Worm (Caenorhabditis elegans) whole organism, L3 larva: ENCODE results near the gene sto-4.
A peak's percentile ranks its signal among the peaks of the same experiment; 100 is the strongest.

Experiments used
- ZK546.5 ChIP-seq: sonication (generic microtip); optimal IDR thresholded peaks from 2 replicates; lab custom pipeline; 2017; ENCODE audit warnings: missing biosample characterization, missing genetic modification characterization
- aly-2 ChIP-seq: fragments of 150-350 bp; optimal IDR thresholded peaks from 2 replicates; lab custom pipeline; 2014; ENCODE audit warnings: missing biosample characterization, missing genetic modification characterization
- ceh-28 ChIP-seq: fragments of 150-350 bp; optimal IDR thresholded peaks from 2 replicates; lab custom pipeline; 2014; ENCODE audit warnings: missing biosample characterization, missing genetic modification reagents, missing genetic modification characterization
- ceh-82 ChIP-seq: fragments of 150-350 bp; optimal IDR thresholded peaks from 2 replicates; lab custom pipeline; 2014; ENCODE audit warnings: missing biosample characterization, missing genetic modification characterization
- ceh-9 ChIP-seq: sonication (generic microtip); optimal IDR thresholded peaks from 2 replicates; lab custom pipeline; 2018; ENCODE audit warnings: missing biosample characterization, missing genetic modification characterization
- daf-12 ChIP-seq: fragments of 150-350 bp; optimal IDR thresholded peaks from 2 replicates; lab custom pipeline; 2014; ENCODE audit warnings: missing biosample characterization, missing genetic modification reagents, missing genetic modification characterization
- egl-27 ChIP-seq: sonication (generic microtip); optimal IDR thresholded peaks from 4 replicates; lab custom pipeline; 2017; ENCODE audit warnings: missing biosample characterization, missing genetic modification reagents, missing genetic modification characterization
- egl-5 ChIP-seq: fragments of 150-350 bp; optimal IDR thresholded peaks from 2 replicates; lab custom pipeline; 2017; ENCODE audit warnings: missing biosample characterization, missing genetic modification reagents, missing genetic modification characterization, inconsistent platforms
- elt-2 ChIP-seq: sonication (generic microtip); optimal IDR thresholded peaks from 2 replicates; lab custom pipeline; 2016; ENCODE audit warnings: missing genetic modification reagents, mild to moderate bottlenecking, missing genetic modification characterization, missing compliant biosample characterization
- elt-3 ChIP-seq, 3 experiments: fragments of 150-350 bp in 1 of 3; sonication (generic microtip) in 2 of 3; optimal IDR thresholded peaks; 2 replicates in 2 of 3; 4 replicates in 1 of 3; lab custom pipeline; 2014 to 2017; ENCODE audit warnings: missing biosample characterization in 3 of 3, missing genetic modification characterization in 3 of 3
- fos-1 ChIP-seq: fragments of 150-350 bp; optimal IDR thresholded peaks from 2 replicates; lab custom pipeline; 2014; ENCODE audit warnings: missing biosample characterization, missing genetic modification characterization
- hmg-11 ChIP-seq: sonication (generic microtip); optimal IDR thresholded peaks from 2 replicates; lab custom pipeline; 2016; ENCODE audit warnings: missing genetic modification characterization, missing compliant biosample characterization
- lin-15B ChIP-seq: fragments of 150-350 bp; optimal IDR thresholded peaks from 2 replicates; lab custom pipeline; 2014; ENCODE audit warnings: missing biosample characterization, missing genetic modification characterization
- lsy-12 ChIP-seq: sonication (generic microtip); optimal IDR thresholded peaks from 2 replicates; lab custom pipeline; 2016; ENCODE audit warnings: mild to moderate bottlenecking, missing genetic modification characterization, missing compliant biosample characterization
- mml-1 ChIP-seq: fragments of 150-350 bp; sonication (generic microtip); optimal IDR thresholded peaks from 3 replicates; lab custom pipeline; 2014; ENCODE audit warnings: missing biosample characterization, missing genetic modification characterization
- nhr-11 ChIP-seq: fragments of 150-350 bp; optimal IDR thresholded peaks from 2 replicates; lab custom pipeline; 2014; ENCODE audit warnings: missing biosample characterization, missing genetic modification characterization
- nhr-23 ChIP-seq: fragments of 150-350 bp; optimal IDR thresholded peaks from 2 replicates; lab custom pipeline; 2014; ENCODE audit warnings: missing biosample characterization, missing genetic modification reagents, missing genetic modification characterization
- nhr-237 ChIP-seq: fragments of 150-350 bp; optimal IDR thresholded peaks from 2 replicates; lab custom pipeline; 2014; ENCODE audit warnings: missing biosample characterization, missing genetic modification characterization
- nhr-25 ChIP-seq: sonication (generic microtip); optimal IDR thresholded peaks from 2 replicates; lab custom pipeline; 2017; ENCODE audit warnings: missing biosample characterization, missing genetic modification characterization
- nhr-43 ChIP-seq: sonication (generic microtip); optimal IDR thresholded peaks from 2 replicates; lab custom pipeline; 2016; ENCODE audit warnings: mild to moderate bottlenecking, missing genetic modification characterization, missing compliant biosample characterization; ENCODE audit not compliant: poor library complexity, severe bottlenecking
- nhr-67 ChIP-seq: fragments of 150-350 bp; optimal IDR thresholded peaks from 2 replicates; lab custom pipeline; 2014; ENCODE audit warnings: missing biosample characterization, missing genetic modification characterization
- nhr-76 ChIP-seq: fragments of 150-350 bp; sonication (generic microtip); optimal IDR thresholded peaks from 5 replicates; lab custom pipeline; 2014; ENCODE audit warnings: missing biosample characterization, missing genetic modification characterization
- pha-4 ChIP-seq: fragments of 150-350 bp; optimal IDR thresholded peaks from 2 replicates; lab custom pipeline; 2014; ENCODE audit warnings: missing biosample characterization, missing genetic modification reagents, missing genetic modification characterization
- sea-2 ChIP-seq: fragments of 150-350 bp; sonication (generic microtip); optimal IDR thresholded peaks from 4 replicates; lab custom pipeline; 2014; ENCODE audit warnings: missing biosample characterization, missing genetic modification reagents, missing genetic modification characterization
- skn-1 ChIP-seq: fragments of 150-350 bp; optimal IDR thresholded peaks from 2 replicates; lab custom pipeline; 2014; ENCODE audit warnings: missing biosample characterization, missing genetic modification characterization
- snpc-4 ChIP-seq: fragments of 150-350 bp; optimal IDR thresholded peaks from 2 replicates; lab custom pipeline; 2014; ENCODE audit warnings: missing biosample characterization, missing genetic modification characterization
- tbx-2 ChIP-seq: sonication (generic microtip); optimal IDR thresholded peaks from 2 replicates; lab custom pipeline; 2016; ENCODE audit warnings: mild to moderate bottlenecking, missing genetic modification characterization, missing compliant biosample characterization
- ztf-11 ChIP-seq: fragments of 150-350 bp; optimal IDR thresholded peaks from 2 replicates; lab custom pipeline; 2014; ENCODE audit warnings: missing biosample characterization, missing genetic modification characterization
- ztf-4 ChIP-seq: fragments of 150-350 bp; optimal IDR thresholded peaks from 2 replicates; lab custom pipeline; 2014; ENCODE audit warnings: missing biosample characterization, missing genetic modification characterization

The sto-4 gene

DNA sequence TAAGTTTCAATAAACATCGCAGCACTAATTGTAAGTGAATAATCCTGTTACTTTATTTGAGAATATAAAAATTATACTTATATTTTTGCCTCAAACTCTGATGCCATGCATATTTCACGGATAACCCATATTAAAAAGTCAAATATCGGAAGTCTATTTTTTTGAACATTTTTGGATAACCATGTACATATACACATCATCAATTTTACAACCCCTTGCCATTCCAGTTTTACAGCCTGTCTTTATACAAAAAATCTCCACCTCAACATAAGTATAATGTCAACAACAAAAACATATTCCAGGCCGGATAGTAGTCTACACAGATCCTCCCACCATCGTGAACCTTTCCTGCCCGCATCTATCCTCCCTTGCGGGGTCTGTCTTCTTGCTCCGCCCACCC is 40.3 kb downstream of the sto-4 start, which contains the start of gene hnd-1:
Gene hnd-1, plus strand, starts transcription at position 301 of the 400 bp plus-strand sequence.
- TF ChIP-seq mml-1 (tag; lab: Kevin White, UChicago): no peak
- no peak for TF ChIP-seq nhr-237 (tag; lab: Kevin White, UChicago)
- no peak for TF ChIP-seq lsy-12 (tag; lab: Kevin White, UChicago)
- TF ChIP-seq ceh-9 (tag; lab: Kevin White, UChicago): no peak
- no peak for TF ChIP-seq ztf-11

- TF ChIP-seq nhr-11 (tag; lab: Kevin White, UChicago): no peak
- TF ChIP-seq, all 47 proteins: peak for 0
Measured at ce11 chrX:11687836-11688319, 44.0 kb downstream of the sto-4 start, which contains the start of gene C44C10.7. TSS of gene C44C10.7 (minus strand) at chrX:11688269.

- TF ChIP-seq lsy-12 (tag; lab: Kevin White, UChicago): no peak
- TF ChIP-seq, all 47 proteins: peak for 0
Measured at ce11 chrX:11690014-11690591, 46.2 kb downstream of the sto-4 start, which contains the start of the genes C44C10.10 and C44C10.5. TSS of gene C44C10.10 (plus strand) at chrX:11690314. TSS of gene C44C10.5 (plus strand) at chrX:11690541.

- no peak for TF ChIP-seq nhr-67 (tag; lab: Kevin White, UChicago)
- TF ChIP-seq lin-15B (tag; lab: Kevin White, UChicago): peak; percentile 41
- no peak for TF ChIP-seq elt-3 (tag; optimal IDR thresholded peaks at IDR 0.05; lab: Kevin White, UChicago)
- TF ChIP-seq egl-27 (tag; lab: Kevin White, UChicago): no peak
- no peak for TF ChIP-seq daf-12 (tag; lab: Kevin White, UChicago)
- TF ChIP-seq tbx-2: no peak
- no peak for TF ChIP-seq ceh-28 (tag; lab: Kevin White, UChicago)
- no peak for TF ChIP-seq ZK546.5 (tag; lab: Kevin White, UChicago)
- peak; percentile 57 for TF ChIP-seq snpc-4 (tag; lab: Kevin White, UChicago)
- TF ChIP-seq nhr-25: peak; percentile 31
- TF ChIP-seq nhr-43 (tag; lab: Kevin White, UChicago): peak; percentile 8
- peak; percentile 78 for TF ChIP-seq pha-4 (tag; lab: Kevin White, UChicago)
- peak; percentile 54 for TF ChIP-seq egl-5 (tag; lab: Kevin White, UChicago)
- TF ChIP-seq fos-1 (tag; lab: Kevin White, UChicago): no peak
- no peak for TF ChIP-seq ztf-11
- no peak for TF ChIP-seq ztf-4 (tag; lab: Kevin White, UChicago)
- TF ChIP-seq elt-2 (tag; lab: Kevin White, UChicago): peak; percentile 28
Measured at ce11 chrX:11693092-11693491, 49.2 kb downstream of the sto-4 start, which contains the start of gene smcl-1. TSS of gene smcl-1 (plus strand) at chrX:11693464.

ce11 chrX:11696696-11697095 is 52.8 kb downstream of the sto-4 start, which contains the start of gene C44C10.12:
TSS of gene C44C10.12 (plus strand) at chrX:11696996.
- TF ChIP-seq ceh-82 (tag; lab: Kevin White, UChicago) (no peak), hmg-11 (tag; lab: Kevin White, UChicago) (no peak), snpc-4 (tag; lab: Kevin White, UChicago) (no peak), skn-1 (no peak), nhr-76 (tag; lab: Kevin White, UChicago) (no peak), aly-2 (tag; lab: Kevin White, UChicago) (no peak), ztf-4 (tag; lab: Kevin White, UChicago) (no peak), ztf-11 (no peak), lsy-12 (tag; lab: Kevin White, UChicago) (no peak), nhr-23 (tag; lab: Kevin White, UChicago) (no peak), ceh-28 (tag; lab: Kevin White, UChicago) (no peak), tbx-2 (no peak), sea-2 (GFP tag; lab: Kevin White, UChicago) (no peak)
